Fruit fly (Drosophila melanogaster) whole organism, embryonic: ENCODE results near the gene ClpP.
A peak's percentile ranks its signal among the peaks of the same experiment; 100 is the strongest.

ENCODE experiments used
- ATbp ChIP-seq: fragments of 200-800 bp; sonication (Bioruptor generic); optimal IDR thresholded peaks from 2 replicates; lab custom pipeline; 2017; ENCODE audit warnings: missing biosample characterization, mild to moderate bottlenecking, missing genetic modification characterization, missing genetic modification reagents
- Aef1 ChIP-seq: fragments of 200-800 bp; sonication (Bioruptor generic); IDR thresholded peaks from 3 replicates; pipeline ENCODE4 v1.3.6; 2022; ENCODE audit warnings: missing biosample characterization, missing genetic modification characterization
- CG11456 ChIP-seq: fragments of 200-800 bp; sonication (Bioruptor generic); IDR thresholded peaks from 3 replicates; pipeline ENCODE4 v1.3.6; 2022; ENCODE audit warnings: missing biosample characterization, missing genetic modification characterization
- CG12769 ChIP-seq: fragments of 200-800 bp; sonication (Bioruptor generic); optimal IDR thresholded peaks from 2 replicates; lab custom pipeline; 2019; ENCODE audit warnings: missing biosample characterization, mild to moderate bottlenecking, missing genetic modification characterization, moderate library complexity
- CG14710 ChIP-seq: fragments of 200-800 bp; sonication (Bioruptor generic); optimal IDR thresholded peaks from 3 replicates; lab custom pipeline; 2019; ENCODE audit warnings: missing biosample characterization, mild to moderate bottlenecking, missing genetic modification characterization, moderate library complexity
- CG14965 ChIP-seq: fragments of 200-800 bp; sonication (Bioruptor generic); optimal IDR thresholded peaks from 2 replicates; lab custom pipeline; 2016; ENCODE audit warnings: missing biosample characterization, missing genetic modification characterization, borderline replicate concordance
- CG1603 ChIP-seq: fragments of 200-800 bp; sonication (Bioruptor generic); optimal IDR thresholded peaks from 2 replicates; lab custom pipeline; 2019; ENCODE audit warnings: missing biosample characterization, mild to moderate bottlenecking, missing genetic modification characterization, moderate library complexity
- CG16813 ChIP-seq: fragments of 200-800 bp; sonication (Bioruptor generic); IDR thresholded peaks from 3 replicates; pipeline ENCODE4 v1.3.6; 2022; ENCODE audit warnings: missing biosample characterization, missing genetic modification characterization; ENCODE audit not compliant: partially characterized antibody
- CG17568 ChIP-seq: fragments of 200-800 bp; sonication (Bioruptor generic); optimal IDR thresholded peaks from 2 replicates; lab custom pipeline; 2018; ENCODE audit warnings: missing biosample characterization, mild to moderate bottlenecking, missing genetic modification characterization, moderate library complexity
- CG2202 ChIP-seq: fragments of 200-800 bp; sonication (Bioruptor generic); optimal IDR thresholded peaks from 2 replicates; lab custom pipeline; 2018; ENCODE audit warnings: missing biosample characterization, mild to moderate bottlenecking, missing genetic modification characterization
- CG2875 ChIP-seq: fragments of 200-800 bp; sonication (Bioruptor generic); optimal IDR thresholded peaks from 2 replicates; lab custom pipeline; 2017; ENCODE audit warnings: missing biosample characterization, mild to moderate bottlenecking, missing genetic modification characterization, missing genetic modification reagents
- CG3065 ChIP-seq: fragments of 200-800 bp; sonication (Bioruptor generic); optimal IDR thresholded peaks from 2 replicates; lab custom pipeline; 2016; ENCODE audit warnings: missing biosample characterization, missing genetic modification characterization
- CG31365 ChIP-seq: fragments of 200-800 bp; sonication (Bioruptor generic); optimal IDR thresholded peaks from 2 replicates; lab custom pipeline; 2018; ENCODE audit warnings: missing biosample characterization, mild to moderate bottlenecking, missing genetic modification characterization
- CG34224 ChIP-seq: fragments of 200-800 bp; sonication (Bioruptor generic); IDR thresholded peaks from 3 replicates; pipeline ENCODE4 v1.3.6; 2022; ENCODE audit warnings: missing biosample characterization, missing genetic modification characterization; ENCODE audit not compliant: partially characterized antibody
- CG6254 ChIP-seq: fragments of 200-800 bp; sonication (Bioruptor generic); optimal IDR thresholded peaks from 3 replicates; lab custom pipeline; 2017; ENCODE audit warnings: mild to moderate bottlenecking, missing biosample characterization, missing genetic modification reagents, missing genetic modification characterization
- CG7556 ChIP-seq: fragments of 200-800 bp; sonication (Bioruptor generic); optimal IDR thresholded peaks from 2 replicates; lab custom pipeline; 2017; ENCODE audit warnings: missing biosample characterization, mild to moderate bottlenecking, missing genetic modification characterization
- CG8944 ChIP-seq: fragments of 200-800 bp; sonication (Bioruptor generic); optimal IDR thresholded peaks from 3 replicates; lab custom pipeline; 2016; ENCODE audit warnings: missing biosample characterization, missing genetic modification characterization
- CkIIα-i1 ChIP-seq: fragments of 200-800 bp; sonication (Bioruptor generic); IDR thresholded peaks from 2 replicates; pipeline ENCODE4 v1.3.6; 2022; ENCODE audit warnings: missing biosample characterization, missing genetic modification characterization
- Drgx ChIP-seq: fragments of 200-800 bp; sonication (Bioruptor generic); IDR thresholded peaks from 2 replicates; pipeline ENCODE4 v1.3.6; 2022; ENCODE audit warnings: missing biosample characterization, missing genetic modification characterization
- Hand ChIP-seq: fragments of 200-800 bp; sonication (Bioruptor generic); optimal IDR thresholded peaks from 2 replicates; lab custom pipeline; 2017; ENCODE audit warnings: mild to moderate bottlenecking, missing biosample characterization, missing genetic modification reagents, missing genetic modification characterization
- Hr39 ChIP-seq: fragments of >200 bp; optimal IDR thresholded peaks from 2 replicates; lab custom pipeline; 2017
- Hr51 ChIP-seq, 2 experiments: fragments of 200-800 bp; sonication (Bioruptor generic); optimal IDR thresholded peaks; 2 replicates in 1 of 2; 3 replicates in 1 of 2; lab custom pipeline; 2016 to 2018; ENCODE audit warnings: missing biosample characterization in 2 of 2, missing genetic modification characterization in 2 of 2, mild to moderate bottlenecking in 1 of 2, moderate library complexity in 1 of 2
- MBD-R2 ChIP-seq: fragments of 200-800 bp; sonication (Bioruptor generic); IDR thresholded peaks from 2 replicates; pipeline ENCODE4 v1.3.6; 2022; ENCODE audit warnings: missing biosample characterization, missing genetic modification characterization
- Oaz ChIP-seq: fragments of 200-800 bp; sonication (Bioruptor generic); IDR thresholded peaks from 2 replicates; pipeline ENCODE4 v1.3.6; 2022; ENCODE audit warnings: missing biosample characterization, missing genetic modification characterization
- Oli ChIP-seq: fragments of 200-800 bp; sonication (Bioruptor generic); optimal IDR thresholded peaks from 2 replicates; lab custom pipeline; 2018; ENCODE audit warnings: missing biosample characterization, mild to moderate bottlenecking, missing genetic modification characterization, moderate library complexity
- Usf ChIP-seq: fragments of 200-800 bp; sonication (Bioruptor generic); optimal IDR thresholded peaks from 2 replicates; lab custom pipeline; 2017; ENCODE audit warnings: missing genotype, missing biosample characterization, missing genetic modification characterization
- aop ChIP-seq: fragments of 200-800 bp; sonication (Bioruptor generic); IDR thresholded peaks from 2 replicates; pipeline ENCODE4 v1.3.6; 2022; ENCODE audit warnings: missing biosample characterization, missing genetic modification characterization
- bigmax ChIP-seq: fragments of 200-800 bp; sonication (Bioruptor generic); optimal IDR thresholded peaks from 2 replicates; lab custom pipeline; 2018; ENCODE audit warnings: missing biosample characterization, mild to moderate bottlenecking, missing genetic modification characterization
- ci ChIP-seq: fragments of 200-800 bp; sonication (Bioruptor generic); IDR thresholded peaks from 3 replicates; pipeline ENCODE4 v1.3.6; 2022; ENCODE audit warnings: missing biosample characterization, missing genetic modification characterization
- corto ChIP-seq: fragments of 200-800 bp; sonication (Bioruptor generic); optimal IDR thresholded peaks from 2 replicates; lab custom pipeline; 2016; ENCODE audit warnings: missing biosample characterization, mild to moderate bottlenecking, missing genetic modification characterization, moderate library complexity
- disco-r ChIP-seq: fragments of 200-800 bp; sonication (Bioruptor generic); optimal IDR thresholded peaks from 2 replicates; lab custom pipeline; 2016; ENCODE audit warnings: missing biosample characterization, missing genetic modification characterization
- dpn ChIP-seq, 2 experiments: fragments of 200-800 bp; sonication (Bioruptor generic); optimal IDR thresholded peaks; 3 replicates each; lab custom pipeline; 2016; ENCODE audit warnings: missing biosample characterization in 2 of 2, missing genetic modification characterization in 2 of 2
- ems ChIP-seq: fragments of 200-800 bp; sonication (Bioruptor generic); optimal IDR thresholded peaks from 3 replicates; lab custom pipeline; 2016; ENCODE audit warnings: missing biosample characterization, missing genetic modification characterization
- ewg ChIP-seq: fragments of 200-800 bp; sonication (Bioruptor generic); optimal IDR thresholded peaks from 3 replicates; lab custom pipeline; 2017; ENCODE audit warnings: mild to moderate bottlenecking, missing biosample characterization, missing genetic modification reagents, missing genetic modification characterization
- hth ChIP-seq: fragments of >200 bp; optimal IDR thresholded peaks from 2 replicates; lab custom pipeline; 2017; ENCODE audit warnings: inconsistent platforms
- inv ChIP-seq: fragments of 200-800 bp; sonication (Bioruptor generic); IDR thresholded peaks from 2 replicates; pipeline ENCODE4 v1.3.6; 2022; ENCODE audit warnings: missing biosample characterization, missing genetic modification characterization; ENCODE audit not compliant: partially characterized antibody
- kni ChIP-seq: fragments of 200-800 bp; sonication (Bioruptor generic); optimal IDR thresholded peaks from 3 replicates; lab custom pipeline; 2017; ENCODE audit warnings: mild to moderate bottlenecking, missing biosample characterization, missing genetic modification reagents, missing genetic modification characterization
- lab ChIP-seq: fragments of 200-800 bp; sonication (Bioruptor generic); optimal IDR thresholded peaks from 3 replicates; lab custom pipeline; 2017; ENCODE audit warnings: missing biosample characterization, missing genetic modification characterization, mild to moderate bottlenecking, moderate library complexity, missing genetic modification reagents
- lilli ChIP-seq: fragments of 200-800 bp; sonication (Bioruptor generic); optimal IDR thresholded peaks from 3 replicates; lab custom pipeline; 2016; ENCODE audit warnings: missing biosample characterization, missing genetic modification characterization
- lmd ChIP-seq: fragments of 200-800 bp; sonication (Bioruptor generic); IDR thresholded peaks from 2 replicates; pipeline ENCODE4 v1.3.6; 2022; ENCODE audit warnings: missing biosample characterization, missing genetic modification characterization
- lola ChIP-seq, 3 experiments: fragments of >200 bp in 2 of 3; fragments of 200-800 bp in 1 of 3; sonication (Bioruptor generic) in 1 of 3; optimal IDR thresholded peaks; 2 replicates each; lab custom pipeline; 2017 to 2019; ENCODE audit warnings: missing biosample characterization in 3 of 3, missing genetic modification characterization in 3 of 3, mild to moderate bottlenecking in 1 of 3, moderate library complexity in 1 of 3
- luna ChIP-seq: fragments of 200-800 bp; sonication (Bioruptor generic); optimal IDR thresholded peaks from 2 replicates; lab custom pipeline; 2016; ENCODE audit warnings: missing biosample characterization, missing genetic modification characterization
- nmo ChIP-seq: fragments of 200-800 bp; sonication (Bioruptor generic); optimal IDR thresholded peaks from 2 replicates; lab custom pipeline; 2018; ENCODE audit warnings: missing biosample characterization, mild to moderate bottlenecking, missing genetic modification characterization, moderate library complexity
- pan ChIP-seq, 4 experiments: fragments of >200 bp in 3 of 4; fragments of 200-800 bp in 1 of 4; sonication (Bioruptor generic) in 1 of 4; optimal IDR thresholded peaks in 3 of 4; IDR thresholded peaks in 1 of 4; 2 replicates each; pipeline versions ENCODE4 v1.3.6 to Lab custom; 2017 to 2022; ENCODE audit warnings: missing biosample characterization in 2 of 4, missing genetic modification characterization in 2 of 4, mixed read lengths in 1 of 4
- pb ChIP-seq: fragments of 200-800 bp; sonication (Bioruptor generic); optimal IDR thresholded peaks from 3 replicates; lab custom pipeline; 2016; ENCODE audit warnings: missing biosample characterization, missing genetic modification characterization
- sc ChIP-seq, 3 experiments: fragments of >200 bp in 2 of 3; fragments of 200-800 bp in 1 of 3; sonication (Bioruptor generic) in 1 of 3; optimal IDR thresholded peaks; 2 replicates in 2 of 3; 3 replicates in 1 of 3; lab custom pipeline; 2017; ENCODE audit warnings: mild to moderate bottlenecking in 1 of 3, missing biosample characterization in 1 of 3, missing genetic modification characterization in 1 of 3, missing genetic modification reagents in 1 of 3
- sens ChIP-seq: fragments of 200-800 bp; sonication (Bioruptor generic); peaks from one replicate; lab custom pipeline; 2016; ENCODE audit warnings: missing biosample characterization, missing genetic modification characterization
- stwl ChIP-seq: fragments of 200-800 bp; sonication (Bioruptor generic); optimal IDR thresholded peaks from 3 replicates; lab custom pipeline; 2018; ENCODE audit warnings: missing biosample characterization, mild to moderate bottlenecking, missing genetic modification characterization, moderate library complexity
- tup ChIP-seq: fragments of 200-800 bp; sonication (Bioruptor generic); optimal IDR thresholded peaks from 2 replicates; lab custom pipeline; 2016; ENCODE audit warnings: missing biosample characterization, mild to moderate bottlenecking, missing genetic modification characterization, moderate library complexity
- vnd ChIP-seq: fragments of 200-800 bp; sonication (Bioruptor generic); IDR thresholded peaks from 3 replicates; pipeline ENCODE4 v1.3.6; 2022; ENCODE audit warnings: missing biosample characterization, missing genetic modification characterization; ENCODE audit not compliant: partially characterized antibody

The ClpP gene

dm6 chr2L:10342471-10342870 is 14.1 kb upstream of the ClpP start, which contains the start of gene Sps2 (continued):
- TF ChIP-seq Oli (tag; lab: Kevin White, UChicago) (no peak), nmo (GFP tag; lab: Kevin White, UChicago) (peak; percentile 29), Aef1 (GFP tag; lab: Robert Waterston, UW) (no peak), CG8944 (no peak), Drgx (GFP tag; lab: Robert Waterston, UW) (no peak), disco-r (GFP tag; lab: Kevin White, UChicago) (no peak), kni (GFP tag; lab: Kevin White, UChicago) (no peak), CG7556 (no peak), MBD-R2 (GFP tag; lab: Robert Waterston, UW) (peak; percentile 89), inv (GFP tag; lab: Robert Waterston, UW) (peak; percentile 63), corto (GFP tag; lab: Kevin White, UChicago) (no peak), ATbp (no peak), CG2875 (no peak), CG14965 (no peak), dpn (GFP tag; optimal IDR thresholded peaks at IDR 0.05; lab: Kevin White, UChicago) (peak in 1 of 2 experiments; percentile 6), CG2202 (tag; lab: Kevin White, UChicago) (no peak), aop (GFP tag; lab: Robert Waterston, UW) (no peak), lab (GFP tag; lab: Kevin White, UChicago) (no peak), CG16813 (GFP tag; lab: Robert Waterston, UW) (peak; percentile 75), Oaz (GFP tag; lab: Robert Waterston, UW) (no peak), CG17568 (GFP tag; lab: Kevin White, UChicago) (no peak), pan (optimal IDR thresholded peaks at IDR 0.05; lab: Kevin White, UChicago) (no peak), pan (GFP tag; optimal IDR thresholded peaks at IDR 0.05 in 1 of 2, IDR thresholded peaks at IDR 0.05 in 1 of 2) (no peak), bigmax (GFP tag; lab: Kevin White, UChicago) (no peak), vnd (GFP tag; lab: Robert Waterston, UW) (no peak), Hand (no peak), hth (no peak), lilli (GFP tag; lab: Kevin White, UChicago) (peak; percentile 18), stwl (tag; lab: Kevin White, UChicago) (peak; percentile 57), CG6254 (no peak), CG1603 (tag; lab: Kevin White, UChicago) (peak; percentile 35), luna (GFP tag; lab: Kevin White, UChicago) (no peak), Usf (no peak), CG34224 (GFP tag; lab: Robert Waterston, UW) (peak; percentile 80), Hr51 (GFP tag; optimal IDR thresholded peaks at IDR 0.05; lab: Kevin White, UChicago) (no peak), sens (GFP tag; lab: Kevin White, UChicago) (no peak), pb (GFP tag; lab: Kevin White, UChicago) (no peak), ewg (GFP tag; lab: Kevin White, UChicago) (no peak), CG3065 (no peak), tup (no peak), CG12769 (no peak), CkIIα-i1 (GFP tag; lab: Robert Waterston, UW) (no peak), CG14710 (peak; percentile 45), lmd (GFP tag; lab: Robert Waterston, UW) (no peak), sc (optimal IDR thresholded peaks at IDR 0.05; lab: Kevin White, UChicago) (no peak), sc (GFP tag; optimal IDR thresholded peaks at IDR 0.05; lab: Kevin White, UChicago) (no peak), Hr39 (lab: Kevin White, UChicago) (no peak), ems (no peak), CG31365 (tag; lab: Kevin White, UChicago) (no peak), lola (GFP tag; optimal IDR thresholded peaks at IDR 0.05; lab: Kevin White, UChicago) (no peak), ci (GFP tag; lab: Robert Waterston, UW) (no peak), CG11456 (GFP tag; lab: Robert Waterston, UW) (no peak)
